Fruit fly (Drosophila melanogaster) whole organism, embryonic: ENCODE data around the gene CG31898.

Experiments used
- CG12219 ChIP-seq: fragments of 200-800 bp; sonication (Bioruptor generic); optimal IDR thresholded peaks from 3 replicates; lab custom pipeline; 2018; ENCODE audit warnings: missing biosample characterization, mild to moderate bottlenecking, missing genetic modification characterization
- CG12236 ChIP-seq: fragments of 200-800 bp; sonication (Bioruptor generic); optimal IDR thresholded peaks from 2 replicates; lab custom pipeline; 2016; ENCODE audit warnings: missing biosample characterization, missing genetic modification characterization
- CG14710 ChIP-seq: fragments of 200-800 bp; sonication (Bioruptor generic); optimal IDR thresholded peaks from 3 replicates; lab custom pipeline; 2019; ENCODE audit warnings: missing biosample characterization, mild to moderate bottlenecking, missing genetic modification characterization, moderate library complexity
- CG16815 ChIP-seq: fragments of 200-800 bp; sonication (Bioruptor generic); optimal IDR thresholded peaks from 3 replicates; lab custom pipeline; 2017; ENCODE audit warnings: missing biosample characterization, mild to moderate bottlenecking, missing genetic modification characterization
- CG2129 ChIP-seq: fragments of 200-800 bp; sonication (Bioruptor generic); IDR thresholded peaks from 2 replicates; pipeline ENCODE4 v1.3.6; 2022; ENCODE audit warnings: missing biosample characterization, missing genetic modification characterization; ENCODE audit not compliant: partially characterized antibody
- CG2199 ChIP-seq: fragments of 200-800 bp; sonication (Bioruptor generic); IDR thresholded peaks from 3 replicates; pipeline ENCODE4 v1.3.6; 2022; ENCODE audit warnings: missing biosample characterization, missing genetic modification characterization
- CG2875 ChIP-seq: fragments of 200-800 bp; sonication (Bioruptor generic); optimal IDR thresholded peaks from 2 replicates; lab custom pipeline; 2017; ENCODE audit warnings: missing biosample characterization, mild to moderate bottlenecking, missing genetic modification characterization, missing genetic modification reagents
- CG2889 ChIP-seq: fragments of 200-800 bp; sonication (Bioruptor generic); IDR thresholded peaks from 3 replicates; pipeline ENCODE4 v1.3.6; 2022; ENCODE audit warnings: missing biosample characterization, missing genetic modification characterization
- CG31224 ChIP-seq: fragments of 200-800 bp; sonication (Bioruptor generic); IDR thresholded peaks from 2 replicates; pipeline ENCODE4 v1.3.6; 2022; ENCODE audit warnings: missing biosample characterization, missing genetic modification characterization
- CG32767 ChIP-seq: fragments of 200-800 bp; sonication (Bioruptor generic); IDR thresholded peaks from 2 replicates; pipeline ENCODE4 v1.3.6; 2022; ENCODE audit warnings: missing biosample characterization, missing genetic modification characterization
- CG33557 ChIP-seq: fragments of 200-800 bp; sonication (Bioruptor generic); optimal IDR thresholded peaks from 2 replicates; lab custom pipeline; 2019; ENCODE audit warnings: missing biosample characterization, mild to moderate bottlenecking, missing genetic modification characterization, moderate library complexity
- CG3726 ChIP-seq: fragments of 200-800 bp; sonication (Bioruptor generic); IDR thresholded peaks from 3 replicates; pipeline ENCODE4, ENCODE4 v1.3.6; 2022; ENCODE audit warnings: missing biosample characterization, missing genetic modification characterization
- CG42726 ChIP-seq: fragments of 200-800 bp; sonication (Bioruptor generic); IDR thresholded peaks from 2 replicates; pipeline ENCODE4 v1.3.6; 2022; ENCODE audit warnings: missing biosample characterization, missing genetic modification characterization; ENCODE audit not compliant: partially characterized antibody
- CG4854 ChIP-seq: fragments of 200-800 bp; sonication (Bioruptor generic); optimal IDR thresholded peaks from 2 replicates; lab custom pipeline; 2016; ENCODE audit warnings: missing biosample characterization, missing genetic modification characterization, inconsistent platforms
- CG7963 ChIP-seq: fragments of 200-800 bp; sonication (Bioruptor generic); IDR thresholded peaks from 3 replicates; pipeline ENCODE4 v1.3.6; 2022; ENCODE audit warnings: missing biosample characterization, missing genetic modification characterization; ENCODE audit not compliant: partially characterized antibody
- CG9437 ChIP-seq: fragments of 200-800 bp; sonication (Bioruptor generic); optimal IDR thresholded peaks from 2 replicates; lab custom pipeline; 2018; ENCODE audit warnings: missing biosample characterization, mild to moderate bottlenecking, missing genetic modification characterization
- CoRest ChIP-seq: fragments of 200-800 bp; sonication (Bioruptor generic); optimal IDR thresholded peaks from 3 replicates; lab custom pipeline; 2018; ENCODE audit warnings: missing biosample characterization, mild to moderate bottlenecking, missing genetic modification characterization, moderate library complexity
- Gsc ChIP-seq: fragments of 200-800 bp; sonication (Bioruptor generic); IDR thresholded peaks from 2 replicates; pipeline ENCODE4 v1.3.6; 2022; ENCODE audit warnings: missing biosample characterization, missing genetic modification characterization
- H2.0 ChIP-seq: fragments of 200-800 bp; sonication (Bioruptor generic); IDR thresholded peaks from 2 replicates; pipeline ENCODE4 v1.3.6; 2022; ENCODE audit warnings: missing biosample characterization, missing genetic modification characterization
- HLH54F ChIP-seq: fragments of 200-800 bp; sonication (Bioruptor generic); optimal IDR thresholded peaks from 3 replicates; lab custom pipeline; 2016; ENCODE audit warnings: missing biosample characterization, missing genetic modification characterization
- HLHmδ ChIP-seq: fragments of 200-800 bp; sonication (Bioruptor generic); optimal IDR thresholded peaks from 2 replicates; lab custom pipeline; 2018; ENCODE audit warnings: missing biosample characterization, mild to moderate bottlenecking, missing genetic modification characterization, moderate library complexity
- Hmx ChIP-seq: fragments of 200-800 bp; sonication (Bioruptor generic); optimal IDR thresholded peaks from 2 replicates; lab custom pipeline; 2016; ENCODE audit warnings: missing biosample characterization, missing genetic modification characterization
- Hr51 ChIP-seq, 2 experiments: fragments of 200-800 bp; sonication (Bioruptor generic); optimal IDR thresholded peaks; 2 replicates in 1 of 2; 3 replicates in 1 of 2; lab custom pipeline; 2016 to 2018; ENCODE audit warnings: missing biosample characterization in 2 of 2, missing genetic modification characterization in 2 of 2, mild to moderate bottlenecking in 1 of 2, moderate library complexity in 1 of 2
- NFAT ChIP-seq: fragments of 200-800 bp; sonication (Bioruptor generic); IDR thresholded peaks from 2 replicates; pipeline ENCODE4 v1.3.6; 2022; ENCODE audit warnings: missing biosample characterization, missing genetic modification characterization
- Ravus ChIP-seq: fragments of 200-800 bp; sonication (Bioruptor generic); IDR thresholded peaks from 2 replicates; pipeline ENCODE4 v1.3.6; 2022; ENCODE audit warnings: missing biosample characterization, missing genetic modification characterization
- Rfx ChIP-seq: fragments of 200-800 bp; sonication (Bioruptor generic); IDR thresholded peaks from 2 replicates; pipeline ENCODE4 v1.3.6; 2022; ENCODE audit warnings: missing biosample characterization, missing genetic modification characterization
- Sox100B ChIP-seq: fragments of 200-800 bp; sonication (Bioruptor generic); optimal IDR thresholded peaks from 3 replicates; lab custom pipeline; 2018; ENCODE audit warnings: missing biosample characterization, mild to moderate bottlenecking, missing genetic modification characterization
- Stat92E ChIP-seq, 3 experiments: fragments of >200 bp in 2 of 3; fragments of 200-800 bp in 1 of 3; sonication (Bioruptor generic) in 1 of 3; optimal IDR thresholded peaks; 2 replicates each; lab custom pipeline; 2017 to 2019; ENCODE audit warnings: missing biosample characterization in 3 of 3, missing genetic modification characterization in 3 of 3, mild to moderate bottlenecking in 1 of 3, moderate library complexity in 1 of 3
- al ChIP-seq: fragments of 200-800 bp; sonication (Bioruptor generic); IDR thresholded peaks from 2 replicates; pipeline ENCODE4 v1.3.6; 2022; ENCODE audit warnings: missing biosample characterization, missing genetic modification characterization
- caup ChIP-seq: fragments of 200-800 bp; sonication (Bioruptor generic); optimal IDR thresholded peaks from 3 replicates; lab custom pipeline; 2017; ENCODE audit warnings: missing biosample characterization, mild to moderate bottlenecking, missing genetic modification characterization, moderate library complexity; ENCODE audit not compliant: severe bottlenecking
- ci ChIP-seq: fragments of 200-800 bp; sonication (Bioruptor generic); IDR thresholded peaks from 3 replicates; pipeline ENCODE4 v1.3.6; 2022; ENCODE audit warnings: missing biosample characterization, missing genetic modification characterization
- gce ChIP-seq: fragments of 200-800 bp; sonication (Bioruptor generic); IDR thresholded peaks from 3 replicates; pipeline ENCODE4 v1.3.6; 2022; ENCODE audit warnings: missing biosample characterization, missing genetic modification characterization
- gsb ChIP-seq: fragments of 200-800 bp; sonication (Bioruptor generic); IDR thresholded peaks from 2 replicates; pipeline ENCODE4 v1.3.6; 2022; ENCODE audit warnings: missing biosample characterization, missing genetic modification characterization
- hb ChIP-seq: fragments of 200-800 bp; sonication (Bioruptor generic); IDR thresholded peaks from 3 replicates; pipeline ENCODE4 v1.3.6; 2022; ENCODE audit warnings: missing biosample characterization, missing genetic modification characterization; ENCODE audit not compliant: partially characterized antibody
- her ChIP-seq: fragments of 200-800 bp; sonication (Bioruptor generic); optimal IDR thresholded peaks from 2 replicates; lab custom pipeline; 2016; ENCODE audit warnings: missing biosample characterization, missing genetic modification characterization
- ind ChIP-seq: fragments of 200-800 bp; sonication (Bioruptor generic); optimal IDR thresholded peaks from 3 replicates; lab custom pipeline; 2016; ENCODE audit warnings: missing biosample characterization, missing genetic modification characterization
- klu ChIP-seq: fragments of 200-800 bp; sonication (Bioruptor generic); IDR thresholded peaks from 2 replicates; pipeline ENCODE4 v1.3.6; 2022; ENCODE audit warnings: missing biosample characterization, missing genetic modification characterization
- lola ChIP-seq, 3 experiments: fragments of >200 bp in 2 of 3; fragments of 200-800 bp in 1 of 3; sonication (Bioruptor generic) in 1 of 3; optimal IDR thresholded peaks; 2 replicates each; lab custom pipeline; 2017 to 2019; ENCODE audit warnings: missing biosample characterization in 3 of 3, missing genetic modification characterization in 3 of 3, mild to moderate bottlenecking in 1 of 3, moderate library complexity in 1 of 3
- nerfin-2 ChIP-seq: fragments of 200-800 bp; sonication (Bioruptor generic); IDR thresholded peaks from 2 replicates; pipeline ENCODE4 v1.3.6; 2022; ENCODE audit warnings: missing biosample characterization, missing genetic modification characterization; ENCODE audit not compliant: partially characterized antibody
- nmo ChIP-seq: fragments of 200-800 bp; sonication (Bioruptor generic); optimal IDR thresholded peaks from 2 replicates; lab custom pipeline; 2018; ENCODE audit warnings: missing biosample characterization, mild to moderate bottlenecking, missing genetic modification characterization, moderate library complexity
- pan ChIP-seq, 4 experiments: fragments of >200 bp in 3 of 4; fragments of 200-800 bp in 1 of 4; sonication (Bioruptor generic) in 1 of 4; optimal IDR thresholded peaks in 3 of 4; IDR thresholded peaks in 1 of 4; 2 replicates each; pipeline versions ENCODE4 v1.3.6 to Lab custom; 2017 to 2022; ENCODE audit warnings: missing biosample characterization in 2 of 4, missing genetic modification characterization in 2 of 4, mixed read lengths in 1 of 4
- schlank ChIP-seq: fragments of 200-800 bp; sonication (Bioruptor generic); optimal IDR thresholded peaks from 2 replicates; lab custom pipeline; 2018; ENCODE audit warnings: missing biosample characterization, mild to moderate bottlenecking, missing genetic modification characterization
- so ChIP-seq: fragments of 200-800 bp; sonication (Bioruptor generic); IDR thresholded peaks from 3 replicates; pipeline ENCODE4 v1.3.6; 2022; ENCODE audit warnings: missing biosample characterization, missing genetic modification characterization
- stc ChIP-seq: fragments of 200-800 bp; sonication (Bioruptor generic); IDR thresholded peaks from 2 replicates; pipeline ENCODE4 v1.3.6; 2022; ENCODE audit warnings: missing biosample characterization, missing genetic modification characterization
- ttk ChIP-seq: fragments of 200-800 bp; sonication (Bioruptor generic); IDR thresholded peaks from 2 replicates; pipeline ENCODE4 v2.1.2; 2022; ENCODE audit warnings: missing biosample characterization, missing genetic modification characterization
- unpg ChIP-seq: fragments of 200-800 bp; sonication (Bioruptor generic); optimal IDR thresholded peaks from 3 replicates; lab custom pipeline; 2018; ENCODE audit warnings: missing biosample characterization, mild to moderate bottlenecking, missing genetic modification characterization, moderate library complexity

Gene CG31898

DNA sequence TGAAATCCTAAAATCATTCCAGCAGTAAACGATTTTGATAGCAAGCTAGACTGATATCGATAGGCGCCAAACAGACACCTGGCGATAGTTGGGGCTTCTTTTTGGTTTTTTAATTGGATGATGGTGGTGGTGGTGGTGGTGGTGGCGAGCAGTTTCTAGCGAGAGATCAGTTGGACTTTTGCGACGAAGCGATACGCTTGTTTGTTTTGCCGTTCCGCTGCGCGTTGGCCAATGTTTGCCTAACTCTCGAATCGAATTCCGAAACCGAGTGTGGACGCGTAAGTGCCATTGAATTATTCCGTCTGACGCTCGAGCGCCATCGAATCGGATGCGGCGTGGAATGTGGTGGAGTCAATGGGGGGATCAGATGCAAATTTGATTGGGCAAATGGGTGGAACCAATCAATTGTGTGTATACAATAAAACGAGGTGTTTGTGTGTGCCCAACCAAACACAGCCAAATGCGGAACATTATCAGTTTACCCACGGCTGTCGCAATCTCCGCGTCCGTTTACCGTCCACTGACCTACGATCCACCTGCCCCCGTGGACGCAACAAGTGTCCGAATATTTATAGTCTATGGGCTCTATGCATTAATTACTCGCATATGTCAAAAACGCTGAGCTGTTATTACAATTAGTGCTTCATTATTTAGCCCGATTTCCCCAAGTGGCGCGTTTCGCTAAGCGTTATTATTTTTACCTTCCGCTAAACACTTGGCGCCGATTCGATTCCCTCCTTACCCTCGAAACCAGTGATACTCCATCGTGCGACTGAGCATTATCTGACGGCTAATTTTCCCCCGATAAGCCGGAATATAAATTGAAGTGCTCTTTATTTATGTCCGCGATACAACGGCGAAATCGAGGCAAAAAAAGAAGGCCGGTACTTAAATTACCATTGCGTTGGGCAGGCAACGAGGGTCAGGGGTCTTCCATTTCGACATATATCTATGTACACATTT, 29.6 kb upstream of the CG31898 start, which contains the start of gene CG17292 (continued):
- TF ChIP-seq so (GFP tag; lab: Robert Waterston, UW) (peak; percentile 76; the same call in 2 of the 3 replicates), hb (peak; percentile 84), CG3726 (no peak), CG9437 (no peak), stc (0 out of 2 replicates have a peak, but pooled peaks have one; percentile 40), schlank (peak; percentile 52), CG2889 (GFP tag; lab: Robert Waterston, UW) (no peak), CG4854 (GFP tag; lab: Kevin White, UChicago) (peak; percentile 37), caup (GFP tag; lab: Kevin White, UChicago) (peak; percentile 76), NFAT (GFP tag; lab: Robert Waterston, UW) (peak; percentile 74; the same call in 1 of the 2 replicates), Hr51 (GFP tag; optimal IDR thresholded peaks at IDR 0.05; lab: Kevin White, UChicago) (peak in 1 of 2 experiments; percentile 23), CG12236 (GFP tag; lab: Kevin White, UChicago) (no peak), nerfin-2 (GFP tag; lab: Robert Waterston, UW) (peak; percentile 83), Rfx (GFP tag; lab: Robert Waterston, UW) (peak; percentile 82), Sox100B (GFP tag; lab: Kevin White, UChicago) (peak; percentile 5), ttk (GFP tag; lab: Robert Waterston, UW) (no peak; the same call in 1 of the 2 replicates), CG14710 (peak; percentile 14), CG16815 (GFP tag; lab: Kevin White, UChicago) (no peak), pan (optimal IDR thresholded peaks at IDR 0.05; lab: Kevin White, UChicago) (no peak), pan (GFP tag; optimal IDR thresholded peaks at IDR 0.05 in 1 of 2, IDR thresholded peaks at IDR 0.05 in 1 of 2) (peak in 1 of 2 experiments; percentile 72), HLH54F (no peak), gsb (GFP tag; lab: Robert Waterston, UW) (0 out of 2 replicates have a peak, but pooled peaks have one; percentile 41), CG32767 (GFP tag; lab: Robert Waterston, UW) (peak; percentile 33; the same call in 1 of the 2 replicates), CG2129 (peak; percentile 31; the same call in 1 of the 2 replicates), ci (GFP tag; lab: Robert Waterston, UW) (peak; percentile 84), CG7963 (GFP tag; lab: Robert Waterston, UW) (peak; percentile 90), klu (GFP tag; lab: Robert Waterston, UW) (no peak), unpg (GFP tag; lab: Kevin White, UChicago) (peak; percentile 38), CG2875 (GFP tag; lab: Kevin White, UChicago) (peak; percentile 43), Ravus (GFP tag; lab: Robert Waterston, UW) (no peak), gce (peak; percentile 75; the same call in 1 of the 3 replicates), lola (GFP tag; optimal IDR thresholded peaks at IDR 0.05; lab: Kevin White, UChicago) (no peak), Gsc (GFP tag; lab: Robert Waterston, UW) (no peak), H2.0 (GFP tag; lab: Robert Waterston, UW) (peak; percentile 37; the same call in 1 of the 2 replicates), CG12219 (peak; percentile 58), CG2199 (GFP tag; lab: Robert Waterston, UW) (no peak), nmo (GFP tag; lab: Kevin White, UChicago) (no peak), CG42726 (GFP tag; lab: Robert Waterston, UW) (peak; percentile 74), Stat92E (GFP tag; optimal IDR thresholded peaks at IDR 0.05; lab: Kevin White, UChicago) (no peak), CG33557 (GFP tag; lab: Kevin White, UChicago) (peak; percentile 24), her (GFP tag; lab: Kevin White, UChicago) (peak; percentile 19), CG31224 (GFP tag; lab: Robert Waterston, UW) (0 out of 2 replicates have a peak, but pooled peaks have one; percentile 13), HLHmδ (GFP tag; lab: Kevin White, UChicago) (no peak), Hmx (GFP tag; lab: Kevin White, UChicago) (no peak), CoRest (tag; lab: Kevin White, UChicago) (peak; percentile 16), al (GFP tag; lab: Robert Waterston, UW) (no peak), ind (GFP tag; lab: Kevin White, UChicago) (no peak)
